Worm (Caenorhabditis elegans): ENCODE data around the gene F41H10.5.

ce11 chrIV:5339255-5339654, 21.5 kb upstream of the F41H10.5 start, which contains the start of gene Y4C6B.2:
- TF ChIP-seq nhr-76 (tag; optimal IDR thresholded peaks at IDR 0.05) = no peak
- no peak for TF ChIP-seq nhr-77 (tag; optimal IDR thresholded peaks at IDR 0.05)
- TF ChIP-seq nhr-237 (tag; optimal IDR thresholded peaks at IDR 0.05) = no peak

All from whole organism, L3 larva.